Fruit fly (Drosophila melanogaster) whole organism, adult: ENCODE results near the gene CG6763.

Experiments used
- CG11617 ChIP-seq: fragments of 200-800 bp; sonication (Bioruptor generic); optimal IDR thresholded peaks from 2 replicates; lab custom pipeline; 2017; ENCODE audit warnings: mild to moderate bottlenecking, missing biosample characterization, missing genetic modification reagents, missing genetic modification characterization
- CG12768 ChIP-seq: fragments of 200-800 bp; sonication (Bioruptor generic); optimal IDR thresholded peaks from 2 replicates; lab custom pipeline; 2017; ENCODE audit warnings: missing biosample characterization, missing genetic modification characterization, mild to moderate bottlenecking, moderate library complexity, missing genetic modification reagents
- CG14711 ChIP-seq: fragments of 200-800 bp; sonication (Bioruptor generic); optimal IDR thresholded peaks from 2 replicates; lab custom pipeline; 2018; ENCODE audit warnings: missing biosample characterization, mild to moderate bottlenecking, missing genetic modification characterization, moderate library complexity
- CG1620 ChIP-seq: fragments of 200-800 bp; sonication (Bioruptor generic); optimal IDR thresholded peaks from 2 replicates; lab custom pipeline; 2016; ENCODE audit warnings: missing biosample characterization, missing genetic modification characterization
- CG33017 ChIP-seq: fragments of 200-800 bp; sonication (Bioruptor generic); optimal IDR thresholded peaks from 2 replicates; lab custom pipeline; 2018; ENCODE audit warnings: missing biosample characterization, mild to moderate bottlenecking, missing genetic modification characterization, moderate library complexity
- CG5204 ChIP-seq: fragments of 200-800 bp; sonication (Bioruptor generic); optimal IDR thresholded peaks from 2 replicates; lab custom pipeline; 2016; ENCODE audit warnings: missing biosample characterization, missing genetic modification characterization
- CG7045 ChIP-seq: fragments of 200-800 bp; sonication (Bioruptor generic); optimal IDR thresholded peaks from 2 replicates; lab custom pipeline; 2017; ENCODE audit warnings: missing biosample characterization, mild to moderate bottlenecking, missing genetic modification characterization
- CG7101 ChIP-seq: fragments of 200-800 bp; sonication (Bioruptor generic); optimal IDR thresholded peaks from 2 replicates; lab custom pipeline; 2018; ENCODE audit warnings: missing biosample characterization, mild to moderate bottlenecking, missing genetic modification characterization, moderate library complexity
- Clk ChIP-seq: fragments of 200-800 bp; sonication (Bioruptor generic); optimal IDR thresholded peaks from 2 replicates; lab custom pipeline; 2017; ENCODE audit warnings: missing biosample characterization, missing genetic modification characterization
- Crg-1 ChIP-seq: fragments of 200-800 bp; sonication (Bioruptor generic); optimal IDR thresholded peaks from 2 replicates; lab custom pipeline; 2016; ENCODE audit warnings: missing biosample characterization, missing genetic modification characterization
- Hr96 ChIP-seq: fragments of 200-800 bp; sonication (Bioruptor generic); optimal IDR thresholded peaks from 2 replicates; lab custom pipeline; 2016; ENCODE audit warnings: missing biosample characterization, missing genetic modification characterization
- Mnt ChIP-seq: fragments of 200-800 bp; sonication (Bioruptor generic); optimal IDR thresholded peaks from 2 replicates; lab custom pipeline; 2016; ENCODE audit warnings: missing biosample characterization, mild to moderate bottlenecking, missing genetic modification characterization
- bab1 ChIP-seq: fragments of 200-800 bp; sonication (Bioruptor generic); optimal IDR thresholded peaks from 3 replicates; lab custom pipeline; 2019; ENCODE audit warnings: missing biosample characterization, mild to moderate bottlenecking, missing genetic modification characterization, moderate library complexity
- cic ChIP-seq: fragments of 200-800 bp; sonication (Bioruptor generic); optimal IDR thresholded peaks from 2 replicates; lab custom pipeline; 2017; ENCODE audit warnings: missing biosample characterization, mild to moderate bottlenecking, missing genetic modification characterization, moderate library complexity
- cnc ChIP-seq, 2 experiments: fragments of >200 bp; optimal IDR thresholded peaks; 2 replicates each; lab custom pipeline; 2017
- kay ChIP-seq: fragments of 200-800 bp; sonication (Bioruptor generic); peaks from one replicate; lab custom pipeline; 2016; ENCODE audit warnings: missing biosample characterization, missing genetic modification characterization, borderline replicate concordance
- ovo ChIP-seq: fragments of 200-800 bp; sonication (Bioruptor generic); optimal IDR thresholded peaks from 2 replicates; lab custom pipeline; 2016; ENCODE audit warnings: missing biosample characterization, missing genetic modification characterization
- pad ChIP-seq: fragments of 200-800 bp; sonication (Bioruptor generic); optimal IDR thresholded peaks from 3 replicates; lab custom pipeline; 2017; ENCODE audit warnings: missing biosample characterization, missing genetic modification characterization, mild to moderate bottlenecking, moderate library complexity, missing genetic modification reagents
- tj ChIP-seq: fragments of 200-800 bp; sonication (Bioruptor generic); optimal IDR thresholded peaks from 3 replicates; lab custom pipeline; 2017; ENCODE audit warnings: missing biosample characterization, mild to moderate bottlenecking, missing genetic modification characterization, moderate library complexity
- toe ChIP-seq: fragments of 200-800 bp; sonication (Bioruptor generic); optimal IDR thresholded peaks from 2 replicates; lab custom pipeline; 2016; ENCODE audit warnings: missing biosample characterization, missing genetic modification characterization

Gene CG6763

dm6 chr3R:23333334-23334035 is 49.7 kb downstream of the CG6763 start:
- TF ChIP-seq CG7101 (tag; lab: Kevin White, UChicago) (peak; percentile 9), CG7045 (no peak)

- TF ChIP-seq CG33017 (tag; lab: Kevin White, UChicago) (peak; percentile 41), Crg-1 (no peak), tj (GFP tag; lab: Kevin White, UChicago) (peak; percentile 85), CG7101 (tag; lab: Kevin White, UChicago) (no peak), Mnt (GFP tag; lab: Kevin White, UChicago) (no peak), bab1 (GFP tag; lab: Kevin White, UChicago) (no peak), pad (GFP tag; lab: Kevin White, UChicago) (no peak), Clk (no peak), toe (GFP tag; lab: Kevin White, UChicago) (no peak), CG1620 (GFP tag; lab: Kevin White, UChicago) (no peak), CG5204 (GFP tag; lab: Kevin White, UChicago) (no peak), Hr96 (GFP tag; lab: Kevin White, UChicago) (no peak), CG14711 (no peak), ovo (GFP tag; lab: Kevin White, UChicago) (peak; percentile 18), cnc (optimal IDR thresholded peaks at IDR 0.05; lab: Kevin White, UChicago) (no peak), CG7045 (no peak), CG12768 (GFP tag; lab: Kevin White, UChicago) (peak; percentile 61), kay (GFP tag; lab: Kevin White, UChicago) (no peak), CG11617 (GFP tag; lab: Kevin White, UChicago) (no peak), cic (GFP tag; lab: Kevin White, UChicago) (peak; percentile 99)
Observed at dm6 chr3R:23334036-23334744, 50.4 kb downstream of the CG6763 start.

dm6 chr3R:23334866-23335265 is 51.1 kb downstream of the CG6763 start:
- TF ChIP-seq Mnt (GFP tag; lab: Kevin White, UChicago) (no peak), CG1620 (GFP tag; lab: Kevin White, UChicago) (no peak), CG7045 (no peak), cnc (optimal IDR thresholded peaks at IDR 0.05; lab: Kevin White, UChicago) (no peak), CG7101 (tag; lab: Kevin White, UChicago) (peak; percentile 3), CG5204 (GFP tag; lab: Kevin White, UChicago) (peak; percentile 53), toe (GFP tag; lab: Kevin White, UChicago) (no peak), CG14711 (peak; percentile 7), pad (GFP tag; lab: Kevin White, UChicago) (no peak)

- TF ChIP-seq CG7101 (tag; lab: Kevin White, UChicago) = peak; percentile 76
- TF ChIP-seq tj (GFP tag; lab: Kevin White, UChicago) = peak; percentile 15
- peak; percentile 82 for TF ChIP-seq kay (GFP tag; lab: Kevin White, UChicago)
- TF ChIP-seq CG12768 (GFP tag; lab: Kevin White, UChicago) = peak; percentile 46
- TF ChIP-seq cic (GFP tag; lab: Kevin White, UChicago) = no peak
- TF ChIP-seq Clk = no peak
- peak; percentile 67 for TF ChIP-seq CG33017 (tag; lab: Kevin White, UChicago)
- peak; percentile 59 for TF ChIP-seq CG11617 (GFP tag; lab: Kevin White, UChicago)
- TF ChIP-seq Hr96 (GFP tag; lab: Kevin White, UChicago) = peak; percentile 15
- TF ChIP-seq ovo (GFP tag; lab: Kevin White, UChicago) = peak; percentile 23
- TF ChIP-seq CG1620 (GFP tag; lab: Kevin White, UChicago) = no peak
- TF ChIP-seq CG5204 (GFP tag; lab: Kevin White, UChicago) = no peak
- peak; percentile 61 for TF ChIP-seq CG7045
- TF ChIP-seq Mnt (GFP tag; lab: Kevin White, UChicago) = no peak
- TF ChIP-seq bab1 (GFP tag; lab: Kevin White, UChicago) = no peak
- TF ChIP-seq toe (GFP tag; lab: Kevin White, UChicago) = no peak
- TF ChIP-seq Crg-1 = no peak
- no peak for TF ChIP-seq cnc (optimal IDR thresholded peaks at IDR 0.05; lab: Kevin White, UChicago)
- peak; percentile 22 for TF ChIP-seq pad (GFP tag; lab: Kevin White, UChicago)
- peak; percentile 52 for TF ChIP-seq CG14711
Observed at dm6 chr3R:23335577-23335976, 51.8 kb downstream of the CG6763 start.
